Worm (Caenorhabditis elegans): ENCODE measurements around the gene htrl-1.

The htrl-1 gene

ce11 chrV:11500980-11501379 lies 4.8 kb upstream of the htrl-1 start:
- TF ChIP-seq efl-1 (optimal IDR thresholded peaks at IDR 0.05): no peak
- peak in 1 of 2 experiments; percentile 64 for TF ChIP-seq efl-1 (GFP tag; optimal IDR thresholded peaks at IDR 0.05 in 1 of 2)
- no peak for TF ChIP-seq lin-35 (GFP tag; optimal IDR thresholded peaks at IDR 0.05)
- peak; percentile 33 for TF ChIP-seq blmp-1 (tag; optimal IDR thresholded peaks at IDR 0.05)
- no peak for TF ChIP-seq hpl-2 (GFP tag; optimal IDR thresholded peaks at IDR 0.05)
- no peak for TF ChIP-seq sup-37 (GFP tag; optimal IDR thresholded peaks at IDR 0.05)
- no peak for TF ChIP-seq swsn-7 (tag; optimal IDR thresholded peaks at IDR 0.05)
- no peak for TF ChIP-seq lin-15B (tag; optimal IDR thresholded peaks at IDR 0.05)
- TF ChIP-seq jun-1 (tag; optimal IDR thresholded peaks at IDR 0.05): no peak

- TF ChIP-seq nhr-84 (tag; optimal IDR thresholded peaks at IDR 0.05) (no peak), nhr-71 (tag; optimal IDR thresholded peaks at IDR 0.05) (no peak), C04F5.9 (tag; optimal IDR thresholded peaks at IDR 0.05) (no peak), unc-30 (tag; optimal IDR thresholded peaks at IDR 0.05) (no peak), aha-1 (tag; optimal IDR thresholded peaks at IDR 0.05) (no peak), blmp-1 (tag; optimal IDR thresholded peaks at IDR 0.05) (peak; percentile 40), lin-14 (GFP tag; optimal IDR thresholded peaks at IDR 0.05) (peak; percentile 48), ceh-88 (GFP tag; IDR thresholded peaks at IDR 0.05) (no peak), nhr-90 (tag; optimal IDR thresholded peaks at IDR 0.05; ENCODE audit: poor library complexity) (no peak), ceh-8 (GFP tag; optimal IDR thresholded peaks at IDR 0.05) (no peak), nhr-20 (tag; optimal IDR thresholded peaks at IDR 0.05) (no peak), aly-2 (tag; optimal IDR thresholded peaks at IDR 0.05) (no peak)
Observed at ce11 chrV:11499786-11500185, 3.6 kb upstream of the htrl-1 start.

- TF ChIP-seq fos-1 (tag; optimal IDR thresholded peaks at IDR 0.05) (no peak), isw-1 (GFP tag; IDR thresholded peaks at IDR 0.05) (no peak), fkh-8 (tag; optimal IDR thresholded peaks at IDR 0.05) (no peak), elt-3 (tag; optimal IDR thresholded peaks at IDR 0.05) (no peak), egl-27 (tag; optimal IDR thresholded peaks at IDR 0.05) (no peak)
Observed at ce11 chrV:11497475-11497874, 1.3 kb upstream of the htrl-1 start.

- no peak for TF ChIP-seq C16A3.4 (tag; optimal IDR thresholded peaks at IDR 0.05)
- no peak for TF ChIP-seq unc-98 (GFP tag; IDR thresholded peaks at IDR 0.05)
- no peak for TF ChIP-seq lin-35 (GFP tag; optimal IDR thresholded peaks at IDR 0.05)
- TF ChIP-seq lsy-2 (tag; optimal IDR thresholded peaks at IDR 0.05): no peak
- TF ChIP-seq egl-13 (tag; optimal IDR thresholded peaks at IDR 0.05): no peak
- TF ChIP-seq fkh-4 (tag; optimal IDR thresholded peaks at IDR 0.05; ENCODE audit: borderline replicate concordance): no peak
- TF ChIP-seq nhr-71 (tag; optimal IDR thresholded peaks at IDR 0.05): no peak
- TF ChIP-seq sup-37 (GFP tag; optimal IDR thresholded peaks at IDR 0.05): no peak
- no peak for TF ChIP-seq ama-1 (optimal IDR thresholded peaks at IDR 0.05)
- TF ChIP-seq dsc-1 (tag; optimal IDR thresholded peaks at IDR 0.05): no peak
- TF ChIP-seq zag-1 (tag; optimal IDR thresholded peaks at IDR 0.05): no peak
- TF ChIP-seq fkh-10 (GFP tag; optimal IDR thresholded peaks at IDR 0.05): no peak
- TF ChIP-seq hlh-17 (GFP tag; optimal IDR thresholded peaks at IDR 0.05; ENCODE audit: borderline replicate concordance): no peak
Observed at ce11 chrV:11492456-11492855, 3.7 kb downstream of the htrl-1 start, which contains the start of gene T11F9.21. Gene T11F9.21, plus strand, starts transcription at chrV:11492756.

- peak; percentile 21 for TF ChIP-seq nhr-20 (tag; optimal IDR thresholded peaks at IDR 0.05)
- TF ChIP-seq ceh-88 (GFP tag; IDR thresholded peaks at IDR 0.05): no peak
- TF ChIP-seq rnt-1 (tag; optimal IDR thresholded peaks at IDR 0.05): peak; percentile 20
- TF ChIP-seq vab-15 (tag; optimal IDR thresholded peaks at IDR 0.05): no peak
- peak; percentile 18 for TF ChIP-seq blmp-1 (tag; optimal IDR thresholded peaks at IDR 0.05)
- no peak for TF ChIP-seq pqm-1 (tag; optimal IDR thresholded peaks at IDR 0.05)
- no peak for TF ChIP-seq nhr-237 (tag; optimal IDR thresholded peaks at IDR 0.05)
Observed at ce11 chrV:11490382-11490781, 5.8 kb downstream of the htrl-1 start, which contains the start of gene dhs-19. Gene dhs-19, minus strand, starts transcription at chrV:11490482.

Data from whole organism, L1 larva.